Fruit fly (Drosophila melanogaster) whole organism, pupa: ENCODE results near the gene side-IV.

Experiments used
- CG10348 ChIP-seq: fragments of 200-800 bp; sonication (Bioruptor generic); IDR thresholded peaks from 2 replicates; pipeline ENCODE4 v1.3.6; 2022; ENCODE audit warnings: missing biosample characterization, missing genetic modification characterization
- CG12605 ChIP-seq: fragments of 200-800 bp; sonication (Bioruptor generic); IDR thresholded peaks from 2 replicates; pipeline ENCODE4 v1.3.6; 2022; ENCODE audit warnings: missing biosample characterization, missing genetic modification characterization
- CG13204 ChIP-seq: fragments of 200-800 bp; sonication (Bioruptor generic); optimal IDR thresholded peaks from 2 replicates; lab custom pipeline; 2018; ENCODE audit warnings: missing biosample characterization, mild to moderate bottlenecking, missing genetic modification characterization, moderate library complexity
- CG14655 ChIP-seq: fragments of 200-800 bp; sonication (Bioruptor generic); optimal IDR thresholded peaks from 3 replicates; lab custom pipeline; 2017; ENCODE audit warnings: mild to moderate bottlenecking, missing biosample characterization, missing genetic modification reagents, missing genetic modification characterization
- CG15710 ChIP-seq: fragments of 200-800 bp; sonication (Bioruptor generic); optimal IDR thresholded peaks from 2 replicates; lab custom pipeline; 2018; ENCODE audit warnings: missing biosample characterization, mild to moderate bottlenecking, missing genetic modification characterization, moderate library complexity
- CG17806 ChIP-seq: fragments of 200-800 bp; sonication (Bioruptor generic); optimal IDR thresholded peaks from 2 replicates; lab custom pipeline; 2018; ENCODE audit warnings: missing biosample characterization, mild to moderate bottlenecking, missing genetic modification characterization, moderate library complexity
- CG32121 ChIP-seq: fragments of 200-800 bp; sonication (Bioruptor generic); IDR thresholded peaks from 2 replicates; pipeline ENCODE4 v1.3.6; 2022; ENCODE audit warnings: missing biosample characterization, missing genetic modification characterization
- CG34367 ChIP-seq: fragments of 200-800 bp; sonication (Bioruptor generic); optimal IDR thresholded peaks from 2 replicates; lab custom pipeline; 2018; ENCODE audit warnings: missing biosample characterization, mild to moderate bottlenecking, missing genetic modification characterization
- CG4496 ChIP-seq: fragments of 200-800 bp; sonication (Bioruptor generic); IDR thresholded peaks from 3 replicates; pipeline ENCODE4 v1.3.6; 2022; ENCODE audit warnings: missing biosample characterization, missing genetic modification characterization
- CG8159 ChIP-seq: fragments of 200-800 bp; sonication (Bioruptor generic); optimal IDR thresholded peaks from 3 replicates; lab custom pipeline; 2018; ENCODE audit warnings: missing biosample characterization, mild to moderate bottlenecking, missing genetic modification characterization, moderate library complexity
- CG8301 ChIP-seq: fragments of 200-800 bp; sonication (Bioruptor generic); optimal IDR thresholded peaks from 2 replicates; lab custom pipeline; 2018; ENCODE audit warnings: missing biosample characterization, mild to moderate bottlenecking, missing genetic modification characterization
- CG9948 ChIP-seq: fragments of 200-800 bp; sonication (Bioruptor generic); optimal IDR thresholded peaks from 2 replicates; lab custom pipeline; 2018; ENCODE audit warnings: missing biosample characterization, mild to moderate bottlenecking, missing genetic modification characterization, moderate library complexity
- D1 ChIP-seq: fragments of 200-800 bp; sonication (Bioruptor generic); optimal IDR thresholded peaks from 2 replicates; lab custom pipeline; 2018; ENCODE audit warnings: missing biosample characterization, mild to moderate bottlenecking, missing genetic modification characterization, moderate library complexity
- EcR ChIP-seq: fragments of 200-800 bp; sonication (Bioruptor generic); optimal IDR thresholded peaks from 3 replicates; lab custom pipeline; 2019; ENCODE audit warnings: missing biosample characterization, missing genetic modification characterization, mild to moderate bottlenecking, moderate library complexity, missing genetic modification reagents
- Ets98B ChIP-seq: fragments of 200-800 bp; sonication (Bioruptor generic); IDR thresholded peaks from 2 replicates; pipeline ENCODE4 v1.3.6; 2022; ENCODE audit warnings: missing biosample characterization, missing genetic modification characterization
- Pif1A ChIP-seq: fragments of 200-800 bp; sonication (Bioruptor generic); optimal IDR thresholded peaks from 3 replicates; lab custom pipeline; 2016; ENCODE audit warnings: missing biosample characterization, missing genetic modification characterization
- Pif1B ChIP-seq: fragments of 200-800 bp; sonication (Bioruptor generic); optimal IDR thresholded peaks from 3 replicates; lab custom pipeline; 2016; ENCODE audit warnings: missing biosample characterization, missing genetic modification characterization
- Snoo ChIP-seq: fragments of 200-800 bp; sonication (Bioruptor generic); optimal IDR thresholded peaks from 3 replicates; lab custom pipeline; 2017; ENCODE audit warnings: missing biosample characterization, mild to moderate bottlenecking, missing genetic modification characterization, inconsistent platforms
- fd96Ca ChIP-seq: fragments of 200-800 bp; sonication (Bioruptor generic); IDR thresholded peaks from 3 replicates; pipeline ENCODE4 v1.3.6; 2022; ENCODE audit warnings: missing biosample characterization, missing genetic modification characterization
- gl ChIP-seq: fragments of 200-800 bp; sonication (Bioruptor generic); optimal IDR thresholded peaks from 2 replicates; lab custom pipeline; 2018; ENCODE audit warnings: missing biosample characterization, mild to moderate bottlenecking, missing genetic modification characterization
- rn ChIP-seq: fragments of 200-800 bp; sonication (Bioruptor generic); IDR thresholded peaks from 2 replicates; pipeline ENCODE4 v1.3.6; 2022; ENCODE audit warnings: missing biosample characterization, missing genetic modification characterization

Gene side-IV

DNA sequence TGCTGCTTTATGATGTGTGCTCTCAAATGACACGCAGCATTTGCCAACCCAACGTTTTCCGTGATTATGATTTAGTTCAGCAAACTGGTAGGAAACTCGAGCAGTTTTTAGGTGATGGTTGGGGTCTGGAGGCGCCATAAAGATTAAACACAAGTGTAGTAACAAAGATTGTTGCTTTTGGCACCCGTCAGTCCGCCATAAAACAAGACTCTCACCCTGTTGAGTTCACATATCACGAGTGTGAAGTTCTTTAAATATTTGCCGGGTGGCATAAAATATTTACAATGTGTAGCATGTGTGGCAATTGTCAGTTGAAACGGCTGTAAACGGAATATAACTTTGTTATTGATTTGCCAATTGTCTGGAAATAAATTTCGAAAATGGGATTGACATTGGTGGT lies 8.7 kb upstream of the side-IV start:
- no peak for TF ChIP-seq Ets98B
- TF ChIP-seq, all 21 proteins: peak for 0

DNA sequence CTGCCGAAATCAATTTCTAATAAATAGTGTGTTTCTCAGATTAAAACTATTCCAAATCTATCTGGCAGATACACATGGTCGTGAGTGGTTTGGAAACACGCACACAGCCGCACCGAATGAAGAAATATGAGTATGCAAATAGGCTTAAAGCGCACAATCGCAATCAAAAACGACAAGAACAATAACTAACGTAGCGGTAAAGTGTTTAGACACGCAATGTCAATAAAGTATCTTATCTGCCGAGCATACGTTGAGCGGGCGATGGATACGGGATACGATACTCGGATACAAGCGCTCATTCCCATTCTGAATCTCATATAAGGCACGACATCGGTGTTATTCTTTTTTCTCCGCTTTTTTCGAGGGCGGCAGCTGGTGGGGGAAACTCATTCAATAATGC lies 4.3 kb upstream of the side-IV start:
- no peak for TF ChIP-seq CG8301 (tag; lab: Kevin White, UChicago)
- TF ChIP-seq CG8159 (tag; lab: Kevin White, UChicago) = no peak
- TF ChIP-seq CG4496 (GFP tag; lab: Robert Waterston, UW) = no peak
- no peak for TF ChIP-seq CG32121
- no peak for TF ChIP-seq CG12605 (GFP tag; lab: Robert Waterston, UW)
- no peak for TF ChIP-seq EcR (GFP tag; lab: Kevin White, UChicago)
- no peak for TF ChIP-seq CG14655 (GFP tag; lab: Kevin White, UChicago)
- TF ChIP-seq CG34367 (tag; lab: Kevin White, UChicago) = no peak
- TF ChIP-seq Snoo (tag; lab: Kevin White, UChicago) = no peak

DNA sequence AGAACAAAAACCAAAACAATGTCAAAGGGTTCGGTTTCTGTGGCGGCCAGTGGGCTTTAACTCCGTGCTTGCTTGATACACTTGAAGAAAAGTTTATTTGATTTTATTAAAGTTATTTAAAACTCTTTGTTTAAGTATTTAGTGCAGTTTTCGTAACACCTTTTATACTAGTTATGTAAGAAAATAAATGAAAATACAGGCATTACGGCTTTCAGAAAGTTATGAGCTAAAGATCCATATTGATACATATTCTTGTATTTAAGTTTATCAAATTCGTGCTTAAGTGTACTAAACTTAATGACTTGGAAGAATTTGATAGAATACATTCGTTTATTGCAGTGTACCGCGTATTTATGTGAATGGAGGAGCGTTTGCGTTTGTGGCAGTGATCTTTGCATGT lies 3.9 kb upstream of the side-IV start:
- TF ChIP-seq CG10348 (GFP tag; lab: Robert Waterston, UW) (no peak), CG32121 (no peak), EcR (GFP tag; lab: Kevin White, UChicago) (no peak), fd96Ca (GFP tag; lab: Robert Waterston, UW) (no peak), CG14655 (GFP tag; lab: Kevin White, UChicago) (peak; percentile 29), CG9948 (tag; lab: Kevin White, UChicago) (no peak), Pif1A (GFP tag; lab: Kevin White, UChicago) (no peak), CG12605 (GFP tag; lab: Robert Waterston, UW) (no peak), rn (GFP tag; lab: Robert Waterston, UW) (no peak), CG8301 (tag; lab: Kevin White, UChicago) (peak; percentile 11), CG13204 (GFP tag; lab: Kevin White, UChicago) (no peak), CG4496 (GFP tag; lab: Robert Waterston, UW) (no peak), CG15710 (tag; lab: Kevin White, UChicago) (no peak)

DNA sequence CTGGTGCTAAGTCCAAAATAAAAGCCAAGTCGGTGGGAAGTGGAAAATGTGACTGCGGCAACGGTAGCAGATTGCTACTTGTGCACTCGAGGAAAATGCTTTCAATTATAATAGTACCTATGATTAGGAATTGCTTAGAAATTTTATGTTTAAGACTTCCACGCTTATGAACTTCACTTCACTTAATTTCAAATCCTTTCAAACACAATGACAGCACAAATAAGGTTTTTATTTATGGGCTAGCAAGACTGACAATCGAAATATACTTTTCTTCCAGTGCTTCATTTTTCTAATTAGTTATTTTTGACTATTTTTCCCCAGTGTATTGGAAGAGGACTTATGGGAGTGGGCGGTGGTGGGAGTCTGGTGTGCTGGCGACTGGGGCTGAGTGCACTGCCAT lies 2.0 kb upstream of the side-IV start:
- TF ChIP-seq CG9948 (tag; lab: Kevin White, UChicago) (no peak), Pif1A (GFP tag; lab: Kevin White, UChicago) (no peak), D1 (tag; lab: Kevin White, UChicago) (no peak), gl (tag; lab: Kevin White, UChicago) (no peak), CG34367 (tag; lab: Kevin White, UChicago) (no peak), CG32121 (no peak), fd96Ca (GFP tag; lab: Robert Waterston, UW) (no peak), CG8301 (tag; lab: Kevin White, UChicago) (peak; percentile 34), CG15710 (tag; lab: Kevin White, UChicago) (no peak), Pif1B (GFP tag; lab: Kevin White, UChicago) (no peak), Snoo (tag; lab: Kevin White, UChicago) (no peak), CG4496 (GFP tag; lab: Robert Waterston, UW) (no peak), EcR (GFP tag; lab: Kevin White, UChicago) (no peak), Ets98B (no peak), rn (GFP tag; lab: Robert Waterston, UW) (no peak), CG8159 (tag; lab: Kevin White, UChicago) (no peak), CG17806 (tag; lab: Kevin White, UChicago) (no peak), CG14655 (GFP tag; lab: Kevin White, UChicago) (peak; percentile 42)
- TF ChIP-seq, all 21 proteins: peak for 2

DNA sequence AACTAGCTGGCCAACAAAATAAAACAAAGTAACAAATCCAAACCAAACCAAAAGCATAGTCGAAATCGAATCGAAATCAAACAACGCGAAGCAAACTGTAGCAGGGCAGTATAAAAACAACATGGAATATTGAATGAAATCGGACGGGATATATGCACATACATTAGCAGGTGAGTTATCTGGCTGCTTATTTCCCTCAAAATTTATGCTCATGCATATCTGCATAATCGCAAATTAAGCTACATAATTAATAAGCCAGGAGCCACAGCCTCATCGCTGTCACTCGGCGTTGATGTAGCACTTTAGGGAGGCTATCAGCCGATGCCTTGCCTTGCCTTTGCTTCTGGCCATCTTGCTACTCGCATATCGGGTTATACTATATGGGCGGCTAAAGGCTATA lies 1.9 kb downstream of the side-IV start:
- no peak for TF ChIP-seq Pif1A (GFP tag; lab: Kevin White, UChicago)
- TF ChIP-seq CG10348 (GFP tag; lab: Robert Waterston, UW) = no peak
- TF ChIP-seq CG13204 (GFP tag; lab: Kevin White, UChicago) = no peak
- TF ChIP-seq CG17806 (tag; lab: Kevin White, UChicago) = no peak
- TF ChIP-seq Ets98B = no peak
- TF ChIP-seq CG9948 (tag; lab: Kevin White, UChicago) = no peak
- no peak for TF ChIP-seq gl (tag; lab: Kevin White, UChicago)
- no peak for TF ChIP-seq CG8301 (tag; lab: Kevin White, UChicago)
- TF ChIP-seq Pif1B (GFP tag; lab: Kevin White, UChicago) = no peak
- TF ChIP-seq CG14655 (GFP tag; lab: Kevin White, UChicago) = no peak
- no peak for TF ChIP-seq CG8159 (tag; lab: Kevin White, UChicago)
- no peak for TF ChIP-seq CG12605 (GFP tag; lab: Robert Waterston, UW)
- no peak for TF ChIP-seq CG32121
- TF ChIP-seq EcR (GFP tag; lab: Kevin White, UChicago) = no peak
- TF ChIP-seq Snoo (tag; lab: Kevin White, UChicago) = no peak
- TF ChIP-seq rn (GFP tag; lab: Robert Waterston, UW) = no peak
- no peak for TF ChIP-seq CG4496 (GFP tag; lab: Robert Waterston, UW)
- no peak for TF ChIP-seq CG15710 (tag; lab: Kevin White, UChicago)

DNA sequence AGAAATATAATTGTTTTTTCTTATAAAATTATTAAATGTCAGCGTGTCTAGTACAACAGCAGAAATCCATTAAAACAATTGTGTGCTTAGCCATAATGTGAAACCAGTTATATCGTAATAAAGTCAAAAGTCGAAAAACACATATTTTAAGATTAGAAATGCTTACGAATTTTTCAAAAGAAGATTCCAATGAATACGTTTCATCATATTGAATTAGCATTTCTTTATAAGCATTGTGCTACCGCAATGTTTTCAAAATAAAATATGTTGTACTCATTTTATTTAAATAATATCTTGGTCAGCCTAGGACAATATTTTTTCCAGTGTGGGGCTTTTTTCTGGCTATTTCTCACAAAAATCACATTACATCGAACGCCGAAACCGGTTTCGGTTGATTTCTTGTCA lies 2.5 kb downstream of the side-IV start:
- TF ChIP-seq CG32121 = peak; percentile 78
- TF ChIP-seq EcR (GFP tag; lab: Kevin White, UChicago) = no peak
- TF ChIP-seq CG17806 (tag; lab: Kevin White, UChicago) = peak; percentile 80
- TF ChIP-seq CG9948 (tag; lab: Kevin White, UChicago) = peak; percentile 89
- TF ChIP-seq CG10348 (GFP tag; lab: Robert Waterston, UW) = no peak
- TF ChIP-seq gl (tag; lab: Kevin White, UChicago) = peak; percentile 44
- TF ChIP-seq D1 (tag; lab: Kevin White, UChicago) = peak; percentile 81
- peak; percentile 90 for TF ChIP-seq CG8159 (tag; lab: Kevin White, UChicago)
- TF ChIP-seq CG13204 (GFP tag; lab: Kevin White, UChicago) = peak; percentile 16
- TF ChIP-seq CG4496 (GFP tag; lab: Robert Waterston, UW) = peak; percentile 70; the same call in 2 of the 3 replicates
- peak; percentile 86 for TF ChIP-seq CG15710 (tag; lab: Kevin White, UChicago)
- TF ChIP-seq rn (GFP tag; lab: Robert Waterston, UW) = 0 out of 2 replicates have a peak, but pooled peaks have one; percentile 26
- TF ChIP-seq fd96Ca (GFP tag; lab: Robert Waterston, UW) = 0 out of 3 replicates have a peak, but pooled peaks have one; percentile 31
- peak; percentile 73 for TF ChIP-seq Pif1B (GFP tag; lab: Kevin White, UChicago)
- TF ChIP-seq CG8301 (tag; lab: Kevin White, UChicago) = peak; percentile 83
- TF ChIP-seq Ets98B = peak; percentile 26; the same call in 1 of the 2 replicates
- peak; percentile 77 for TF ChIP-seq Snoo (tag; lab: Kevin White, UChicago)
- TF ChIP-seq CG14655 (GFP tag; lab: Kevin White, UChicago) = peak; percentile 91
- no peak for TF ChIP-seq CG12605 (GFP tag; lab: Robert Waterston, UW)
- peak; percentile 78 for TF ChIP-seq CG34367 (tag; lab: Kevin White, UChicago)
- peak; percentile 79 for TF ChIP-seq Pif1A (GFP tag; lab: Kevin White, UChicago)
